Worm (Caenorhabditis elegans) whole organism, L3 larva: ENCODE data around the gene F26F4.5.

Experiments used
- aly-2 ChIP-seq: fragments of 150-350 bp; optimal IDR thresholded peaks from 2 replicates; lab custom pipeline; 2014; ENCODE audit warnings: missing biosample characterization, missing genetic modification characterization
- ceh-82 ChIP-seq: fragments of 150-350 bp; optimal IDR thresholded peaks from 2 replicates; lab custom pipeline; 2014; ENCODE audit warnings: missing biosample characterization, missing genetic modification characterization
- nhr-28 ChIP-seq: fragments of 150-350 bp; optimal IDR thresholded peaks from 2 replicates; lab custom pipeline; 2014; ENCODE audit warnings: missing biosample characterization, missing genetic modification characterization
- nhr-77 ChIP-seq: fragments of 150-350 bp; optimal IDR thresholded peaks from 2 replicates; lab custom pipeline; 2014; ENCODE audit warnings: missing biosample characterization, missing genetic modification characterization
- pha-4 ChIP-seq: fragments of 150-350 bp; optimal IDR thresholded peaks from 2 replicates; lab custom pipeline; 2014; ENCODE audit warnings: missing biosample characterization, missing genetic modification reagents, missing genetic modification characterization
- unc-39 ChIP-seq: sonication (generic microtip); optimal IDR thresholded peaks from 4 replicates; lab custom pipeline; 2017; ENCODE audit warnings: missing biosample characterization, missing genetic modification characterization
- unc-62 ChIP-seq: fragments of 150-350 bp; sonication (generic microtip); optimal IDR thresholded peaks from 4 replicates; lab custom pipeline; 2014; ENCODE audit warnings: missing biosample characterization, missing genetic modification reagents, missing genetic modification characterization
- zag-1 ChIP-seq: fragments of 150-350 bp; optimal IDR thresholded peaks from 2 replicates; lab custom pipeline; 2014; ENCODE audit warnings: missing biosample characterization, missing genetic modification characterization

DNA sequence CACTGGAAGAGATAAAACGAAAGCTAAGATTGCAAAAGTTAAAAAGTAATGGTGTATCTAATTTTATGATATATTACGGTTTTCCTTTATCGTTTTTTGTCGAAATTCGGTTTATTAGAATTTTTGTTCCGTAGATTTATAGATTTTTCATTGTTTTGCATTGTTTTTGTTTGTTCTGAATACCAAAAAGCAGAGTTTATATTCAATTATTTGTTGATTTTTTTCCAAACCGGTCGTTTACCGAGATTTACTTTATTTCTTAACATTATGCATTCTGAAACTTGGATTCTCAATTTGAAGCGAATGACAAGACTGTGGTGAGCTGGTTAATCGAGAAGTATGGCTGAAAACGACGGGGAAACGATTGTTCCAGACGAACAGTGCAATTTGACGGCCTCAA is 46.0 kb upstream of the F26F4.5 start, which contains the start of gene fsn-1:
- TF ChIP-seq nhr-77 (tag; lab: Kevin White, UChicago), result no peak
- TF ChIP-seq ceh-82 (tag; lab: Kevin White, UChicago), result no peak
- no peak for TF ChIP-seq unc-62 (GFP tag; lab: Kevin White, UChicago)
- no peak for TF ChIP-seq pha-4 (tag; lab: Kevin White, UChicago)
- no peak for TF ChIP-seq zag-1 (tag; lab: Kevin White, UChicago)
- no peak for TF ChIP-seq nhr-28 (tag; lab: Kevin White, UChicago)
- TF ChIP-seq aly-2 (tag; lab: Kevin White, UChicago), result no peak
- TF ChIP-seq unc-39 (tag; lab: Kevin White, UChicago), result no peak
